Fruit fly (Drosophila melanogaster) whole organism, prepupa: ENCODE measurements around the gene CG4968.

Experiments
- CG11762 ChIP-seq: fragments of 200-800 bp; sonication (Bioruptor generic); optimal IDR thresholded peaks from 3 replicates; lab custom pipeline; 2016; ENCODE audit warnings: missing biosample characterization, missing genetic modification characterization; ENCODE audit not compliant: insufficient read depth
- CG11902 ChIP-seq: fragments of 200-800 bp; sonication (Bioruptor generic); optimal IDR thresholded peaks from 3 replicates; lab custom pipeline; 2016; ENCODE audit warnings: missing biosample characterization, missing genetic modification characterization
- CG15336 ChIP-seq: fragments of 200-800 bp; sonication (Bioruptor generic); IDR thresholded peaks from 2 replicates; pipeline ENCODE4 v1.3.6; 2022; ENCODE audit warnings: missing biosample characterization, missing genetic modification characterization
- CG1621 ChIP-seq: fragments of 200-800 bp; sonication (Bioruptor generic); optimal IDR thresholded peaks from 3 replicates; lab custom pipeline; 2018; ENCODE audit warnings: missing biosample characterization, mild to moderate bottlenecking, missing genetic modification characterization
- CG3032 ChIP-seq: fragments of 200-800 bp; optimal IDR thresholded peaks from 2 replicates; lab custom pipeline; 2019; ENCODE audit warnings: missing biosample characterization, mild to moderate bottlenecking, missing genetic modification characterization, moderate library complexity
- CG31627 ChIP-seq: fragments of 200-800 bp; sonication (Bioruptor generic); optimal IDR thresholded peaks from 3 replicates; lab custom pipeline; 2016; ENCODE audit warnings: missing biosample characterization, missing genetic modification characterization
- CG32006 ChIP-seq: fragments of 200-800 bp; sonication (Bioruptor generic); optimal IDR thresholded peaks from 3 replicates; lab custom pipeline; 2017; ENCODE audit warnings: missing biosample characterization, mild to moderate bottlenecking, missing genetic modification characterization
- CG34406 ChIP-seq: fragments of 200-800 bp; sonication (Bioruptor generic); optimal IDR thresholded peaks from 3 replicates; lab custom pipeline; 2016; ENCODE audit warnings: missing biosample characterization, missing genetic modification characterization
- CG3919 ChIP-seq: fragments of 200-800 bp; sonication (Bioruptor generic); optimal IDR thresholded peaks from 3 replicates; lab custom pipeline; 2016; ENCODE audit warnings: missing biosample characterization, missing genetic modification characterization
- CG4318 ChIP-seq: fragments of 200-800 bp; sonication (Bioruptor generic); optimal IDR thresholded peaks from 3 replicates; lab custom pipeline; 2017; ENCODE audit warnings: missing biosample characterization, mild to moderate bottlenecking, missing genetic modification characterization
- CG6163 ChIP-seq: fragments of 200-800 bp; sonication (Bioruptor generic); IDR thresholded peaks from 3 replicates; pipeline ENCODE4 v1.3.6; 2022; ENCODE audit warnings: missing biosample characterization, missing genetic modification characterization
- CG6276 ChIP-seq: fragments of 200-800 bp; sonication (Bioruptor generic); optimal IDR thresholded peaks from 2 replicates; lab custom pipeline; 2017; ENCODE audit warnings: missing biosample characterization, mild to moderate bottlenecking, missing genetic modification characterization
- CG6792 ChIP-seq: fragments of 200-800 bp; sonication (Bioruptor generic); optimal IDR thresholded peaks from 3 replicates; lab custom pipeline; 2016; ENCODE audit warnings: missing biosample characterization, missing genetic modification characterization
- CG6808 ChIP-seq: fragments of 200-800 bp; sonication (Bioruptor generic); optimal IDR thresholded peaks from 3 replicates; lab custom pipeline; 2017; ENCODE audit warnings: missing biosample characterization, missing genetic modification characterization, mild to moderate bottlenecking, moderate library complexity, missing genetic modification reagents
- CG6854 ChIP-seq: fragments of 200-800 bp; sonication (Bioruptor generic); optimal IDR thresholded peaks from 2 replicates; lab custom pipeline; 2017; ENCODE audit warnings: missing biosample characterization, mild to moderate bottlenecking, missing genetic modification characterization
- CG7368 ChIP-seq: fragments of 200-800 bp; sonication (Bioruptor generic); optimal IDR thresholded peaks from 3 replicates; lab custom pipeline; 2016; ENCODE audit warnings: missing biosample characterization, missing genetic modification characterization
- CG8119 ChIP-seq: fragments of 200-800 bp; sonication (Bioruptor generic); IDR thresholded peaks from 3 replicates; pipeline ENCODE4 v1.3.6; 2022; ENCODE audit warnings: missing biosample characterization, missing genetic modification characterization
- CG8319 ChIP-seq: fragments of 200-800 bp; sonication (Bioruptor generic); optimal IDR thresholded peaks from 3 replicates; lab custom pipeline; 2016; ENCODE audit warnings: missing biosample characterization, missing genetic modification characterization
- CG8632 ChIP-seq: fragments of 200-800 bp; sonication (Bioruptor generic); optimal IDR thresholded peaks from 3 replicates; lab custom pipeline; 2016; ENCODE audit warnings: missing biosample characterization, missing genetic modification characterization
- CG9139 ChIP-seq: fragments of 200-800 bp; sonication (Bioruptor generic); optimal IDR thresholded peaks from 3 replicates; lab custom pipeline; 2017; ENCODE audit warnings: missing biosample characterization, mild to moderate bottlenecking, missing genetic modification characterization
- Eip78C ChIP-seq: fragments of 200-800 bp; sonication (Bioruptor generic); peaks from one replicate; lab custom pipeline; 2016; ENCODE audit warnings: missing biosample characterization, missing genetic modification characterization
- Ets21C ChIP-seq: fragments of 200-800 bp; sonication (Bioruptor generic); optimal IDR thresholded peaks from 3 replicates; lab custom pipeline; 2016; ENCODE audit warnings: missing biosample characterization, missing genetic modification characterization
- Gug ChIP-seq: fragments of 200-800 bp; sonication (Bioruptor generic); IDR thresholded peaks from 2 replicates; pipeline ENCODE4 v1.3.6; 2022; ENCODE audit warnings: missing biosample characterization, missing genetic modification characterization
- Hr38 ChIP-seq: sonication (Bioruptor generic); optimal IDR thresholded peaks from 2 replicates; lab custom pipeline; 2016; ENCODE audit warnings: missing biosample characterization, missing genetic modification characterization
- Hr39 ChIP-seq: fragments of 200-800 bp; sonication (Bioruptor generic); optimal IDR thresholded peaks from 2 replicates; lab custom pipeline; 2016; ENCODE audit warnings: missing biosample characterization, missing genetic modification characterization
- Hr4 ChIP-seq: fragments of 200-800 bp; sonication (Bioruptor generic); optimal IDR thresholded peaks from 3 replicates; lab custom pipeline; 2016; ENCODE audit warnings: missing biosample characterization, missing genetic modification characterization
- Lpt ChIP-seq: fragments of 200-800 bp; sonication (Bioruptor generic); optimal IDR thresholded peaks from 3 replicates; lab custom pipeline; 2016; ENCODE audit warnings: missing biosample characterization, missing genetic modification characterization
- OdsH ChIP-seq: fragments of 200-800 bp; sonication (Bioruptor generic); optimal IDR thresholded peaks from 3 replicates; lab custom pipeline; 2016; ENCODE audit warnings: missing biosample characterization, missing genetic modification characterization
- Sox102F ChIP-seq: fragments of 200-800 bp; sonication (Bioruptor generic); optimal IDR thresholded peaks from 2 replicates; lab custom pipeline; 2016; ENCODE audit warnings: missing biosample characterization, mild to moderate bottlenecking, missing genetic modification characterization
- Sox14 ChIP-seq: fragments of 200-800 bp; sonication (Bioruptor generic); optimal IDR thresholded peaks from 3 replicates; lab custom pipeline; 2016; ENCODE audit warnings: missing biosample characterization, missing genetic modification characterization
- Sox15 ChIP-seq: fragments of 200-800 bp; sonication (Bioruptor generic); optimal IDR thresholded peaks from 3 replicates; lab custom pipeline; 2016; ENCODE audit warnings: missing biosample characterization, missing genetic modification characterization
- achi ChIP-seq: fragments of 200-800 bp; sonication (Bioruptor generic); optimal IDR thresholded peaks from 3 replicates; lab custom pipeline; 2016; ENCODE audit warnings: missing biosample characterization, missing genetic modification characterization
- acj6 ChIP-seq: fragments of 200-800 bp; sonication (Bioruptor generic); optimal IDR thresholded peaks from 3 replicates; lab custom pipeline; 2016; ENCODE audit warnings: missing biosample characterization, missing genetic modification characterization
- cyc ChIP-seq: fragments of 200-800 bp; sonication (Bioruptor generic); optimal IDR thresholded peaks from 3 replicates; lab custom pipeline; 2016; ENCODE audit warnings: missing biosample characterization, missing genetic modification characterization
- dac ChIP-seq: fragments of 200-800 bp; sonication (Bioruptor generic); optimal IDR thresholded peaks from 2 replicates; lab custom pipeline; 2017; ENCODE audit warnings: missing biosample characterization, mild to moderate bottlenecking, missing genetic modification characterization
- eg ChIP-seq: fragments of 200-800 bp; sonication (Bioruptor generic); IDR thresholded peaks from 3 replicates; pipeline ENCODE4 v1.3.6; 2022; ENCODE audit warnings: missing biosample characterization, missing genetic modification characterization
- esn ChIP-seq: fragments of 200-800 bp; sonication (Bioruptor generic); optimal IDR thresholded peaks from 2 replicates; lab custom pipeline; 2016; ENCODE audit warnings: missing biosample characterization, mild to moderate bottlenecking, missing genetic modification characterization, moderate library complexity
- fd85E ChIP-seq: fragments of 200-800 bp; sonication (Bioruptor generic); optimal IDR thresholded peaks from 3 replicates; lab custom pipeline; 2016; ENCODE audit warnings: missing biosample characterization, missing genetic modification characterization
- fkh ChIP-seq: fragments of 200-800 bp; sonication (Bioruptor generic); optimal IDR thresholded peaks from 3 replicates; lab custom pipeline; 2017; ENCODE audit warnings: missing biosample characterization, mild to moderate bottlenecking, missing genetic modification characterization, moderate library complexity
- lz ChIP-seq: fragments of 200-800 bp; sonication (Bioruptor generic); optimal IDR thresholded peaks from 3 replicates; lab custom pipeline; 2016; ENCODE audit warnings: missing biosample characterization, missing genetic modification characterization
- net ChIP-seq: fragments of 200-800 bp; sonication (Bioruptor generic); optimal IDR thresholded peaks from 3 replicates; lab custom pipeline; 2016; ENCODE audit warnings: missing biosample characterization, missing genetic modification characterization
- salr ChIP-seq, 2 experiments: fragments of 200-800 bp; sonication (Bioruptor generic); optimal IDR thresholded peaks; 3 replicates each; lab custom pipeline; 2016 to 2018; ENCODE audit warnings: missing biosample characterization in 2 of 2, missing genetic modification characterization in 2 of 2, mild to moderate bottlenecking in 1 of 2
- spab ChIP-seq: fragments of 200-800 bp; sonication (Bioruptor generic); optimal IDR thresholded peaks from 2 replicates; lab custom pipeline; 2017; ENCODE audit warnings: missing biosample characterization, mild to moderate bottlenecking, missing genetic modification characterization, missing genetic modification reagents
- svp ChIP-seq: fragments of 200-800 bp; sonication (Bioruptor generic); peaks from one replicate; lab custom pipeline; 2016; ENCODE audit warnings: missing biosample characterization, missing genetic modification characterization
- topi ChIP-seq: fragments of 200-800 bp; sonication (Bioruptor generic); optimal IDR thresholded peaks from 3 replicates; lab custom pipeline; 2016; ENCODE audit warnings: missing biosample characterization, missing genetic modification characterization
- vri ChIP-seq: fragments of 200-800 bp; sonication (Bioruptor generic); optimal IDR thresholded peaks from 3 replicates; lab custom pipeline; 2016; ENCODE audit warnings: missing biosample characterization, mild to moderate bottlenecking, missing genetic modification characterization

Gene CG4968

DNA sequence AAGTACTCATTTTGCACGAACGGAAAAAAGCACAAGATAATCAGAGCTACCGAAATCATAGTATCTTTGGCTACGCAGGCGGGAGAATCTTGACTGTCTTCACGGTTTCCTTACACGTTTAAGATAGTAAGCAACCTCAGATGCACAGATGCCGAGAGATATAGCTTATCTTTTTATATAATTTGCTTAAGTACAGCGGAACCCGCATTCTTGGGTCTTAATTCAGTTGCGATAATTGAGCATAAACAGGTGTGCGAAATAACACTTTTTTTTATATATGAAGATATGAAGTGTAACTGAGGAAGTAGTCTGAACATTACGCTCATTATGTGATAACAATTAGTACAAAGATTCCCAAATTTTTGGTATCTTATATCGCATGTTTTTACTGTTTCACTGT, 25.9 kb upstream of the CG4968 start, which contains the start of gene CG34043:
CG34043 (minus strand) TSS at position 101 of the 400 bp plus-strand sequence.
- no peak for TF ChIP-seq Lpt (GFP tag; lab: Kevin White, UChicago)
- TF ChIP-seq net (GFP tag; lab: Kevin White, UChicago), result no peak
- no peak for TF ChIP-seq CG6792 (GFP tag; lab: Kevin White, UChicago)
- no peak for TF ChIP-seq achi (GFP tag; lab: Kevin White, UChicago)
- no peak for TF ChIP-seq CG9139 (GFP tag; lab: Kevin White, UChicago)
- no peak for TF ChIP-seq spab (GFP tag; lab: Kevin White, UChicago)
- no peak for TF ChIP-seq lz (GFP tag; lab: Kevin White, UChicago)
- no peak for TF ChIP-seq topi
- no peak for TF ChIP-seq fkh (GFP tag; lab: Kevin White, UChicago)
- TF ChIP-seq vri, result no peak
- TF ChIP-seq CG32006 (GFP tag; lab: Kevin White, UChicago), result no peak
- TF ChIP-seq CG15336 (GFP tag; lab: Robert Waterston, UW), result no peak
- TF ChIP-seq Sox15 (GFP tag; lab: Kevin White, UChicago), result no peak
- no peak for TF ChIP-seq CG3919 (GFP tag; lab: Kevin White, UChicago)
- no peak for TF ChIP-seq salr (GFP tag; optimal IDR thresholded peaks at IDR 0.05; lab: Kevin White, UChicago)
- no peak for TF ChIP-seq Ets21C
- TF ChIP-seq svp (GFP tag; lab: Kevin White, UChicago), result no peak
- TF ChIP-seq CG6163 (GFP tag; lab: Robert Waterston, UW), result no peak

- TF ChIP-seq Hr4 (GFP tag; lab: Kevin White, UChicago) (no peak), Sox15 (GFP tag; lab: Kevin White, UChicago) (no peak), salr (GFP tag; optimal IDR thresholded peaks at IDR 0.05; lab: Kevin White, UChicago) (no peak), Hr38 (GFP tag; lab: Kevin White, UChicago) (no peak), dac (GFP tag; lab: Kevin White, UChicago) (no peak), Sox14 (GFP tag; lab: Kevin White, UChicago) (no peak), topi (no peak), CG11762 (GFP tag; lab: Kevin White, UChicago) (no peak), vri (no peak)
Measured at dm6 chr2L:10291276-10291675, 15.4 kb upstream of the CG4968 start.

- TF ChIP-seq achi (GFP tag; lab: Kevin White, UChicago) (no peak), CG4318 (GFP tag; lab: Kevin White, UChicago) (no peak), CG11902 (peak; percentile 11), CG3032 (tag; lab: Kevin White, UChicago) (peak; percentile 67), CG8632 (no peak), CG6276 (GFP tag; lab: Kevin White, UChicago) (no peak), CG8319 (GFP tag; lab: Kevin White, UChicago) (no peak), CG7368 (no peak), CG31627 (GFP tag; lab: Kevin White, UChicago) (peak; percentile 63), CG15336 (GFP tag; lab: Robert Waterston, UW) (peak; percentile 68; the same call in 1 of the 2 replicates), CG6163 (GFP tag; lab: Robert Waterston, UW) (no peak), Sox102F (GFP tag; lab: Kevin White, UChicago) (no peak), acj6 (no peak), dac (GFP tag; lab: Kevin White, UChicago) (no peak), Hr4 (GFP tag; lab: Kevin White, UChicago) (no peak), CG34406 (GFP tag; lab: Kevin White, UChicago) (no peak), CG6854 (GFP tag; lab: Kevin White, UChicago) (no peak), CG6792 (GFP tag; lab: Kevin White, UChicago) (peak; percentile 29), fd85E (GFP tag; lab: Kevin White, UChicago) (peak; percentile 7), CG8119 (GFP tag; lab: Robert Waterston, UW) (no peak; the same call in 2 of the 3 replicates), Hr39 (GFP tag; lab: Kevin White, UChicago) (no peak), topi (no peak), fkh (GFP tag; lab: Kevin White, UChicago) (no peak), svp (GFP tag; lab: Kevin White, UChicago) (no peak), spab (GFP tag; lab: Kevin White, UChicago) (no peak), Eip78C (no peak), lz (GFP tag; lab: Kevin White, UChicago) (no peak), cyc (GFP tag; lab: Kevin White, UChicago) (no peak), CG9139 (GFP tag; lab: Kevin White, UChicago) (no peak), Hr38 (GFP tag; lab: Kevin White, UChicago) (no peak), Gug (GFP tag; lab: Robert Waterston, UW) (no peak), eg (GFP tag; lab: Robert Waterston, UW) (no peak), CG1621 (no peak), OdsH (GFP tag; lab: Kevin White, UChicago) (no peak), CG6808 (no peak), esn (GFP tag; lab: Kevin White, UChicago) (peak; percentile 70)
Measured at dm6 chr2L:10292066-10292560, 14.6 kb upstream of the CG4968 start, which contains the start of gene Ufd4. Gene Ufd4, minus strand, starts transcription at chr2L:10292365.
